Worm (Caenorhabditis elegans) whole organism, L4/young adult: ENCODE results near the gene ida-1.

Source experiments
- W03F9.2 ChIP-seq: fragments of 150-350 bp; optimal IDR thresholded peaks from 2 replicates; lab custom pipeline; 2014; ENCODE audit warnings: missing biosample characterization, missing genetic modification characterization
- dao-5 ChIP-seq: sonication (generic microtip); optimal IDR thresholded peaks from 2 replicates; lab custom pipeline; 2016; ENCODE audit warnings: missing genotype, missing genetic modification characterization, moderate library complexity, missing compliant biosample characterization
- him-1 ChIP-seq: sonication (generic microtip); optimal IDR thresholded peaks from 2 replicates; lab custom pipeline; 2016; ENCODE audit warnings: missing genotype, missing genetic modification reagents, missing genetic modification characterization, missing compliant biosample characterization

The ida-1 gene

ce11 chrIII:5755204-5755603, at the start of gene ida-1:
ida-1 (plus strand) TSS chrIII:5755539.
- peak; percentile 41 for TF ChIP-seq him-1 (tag; lab: Kevin White, UChicago)
- TF ChIP-seq dao-5, result no peak

ce11 chrIII:5706077-5706627, 49.2 kb upstream of the ida-1 start, which contains the start of gene rpl-23:
rpl-23 (minus strand) TSS chrIII:5706127.
- TF ChIP-seq W03F9.2 (peak; percentile 94), him-1 (tag; lab: Kevin White, UChicago) (peak; percentile 52), dao-5 (no peak)

- TF ChIP-seq W03F9.2 (no peak), him-1 (tag; lab: Kevin White, UChicago) (no peak), dao-5 (no peak)
Observed at ce11 chrIII:5707546-5707945, 47.8 kb upstream of the ida-1 start.

- TF ChIP-seq him-1 (tag; lab: Kevin White, UChicago) (no peak), dao-5 (no peak), W03F9.2 (no peak)
Observed at ce11 chrIII:5708024-5708423, 47.3 kb upstream of the ida-1 start.

ce11 chrIII:5709224-5709623, 46.1 kb upstream of the ida-1 start, which contains the start of gene hpo-28:
hpo-28 (minus strand) TSS chrIII:5709324.
- TF ChIP-seq dao-5 (no peak), him-1 (tag; lab: Kevin White, UChicago) (no peak), W03F9.2 (no peak)

ce11 chrIII:5710045-5710444, 45.3 kb upstream of the ida-1 start, which contains the start of gene B0336.12:
B0336.12 (minus strand) TSS chrIII:5710145.
- no peak for TF ChIP-seq dao-5
- no peak for TF ChIP-seq W03F9.2
- no peak for TF ChIP-seq him-1 (tag; lab: Kevin White, UChicago)

ce11 chrIII:5710676-5711075, 44.7 kb upstream of the ida-1 start:
- no peak for TF ChIP-seq dao-5
- no peak for TF ChIP-seq W03F9.2
- no peak for TF ChIP-seq him-1 (tag; lab: Kevin White, UChicago)

ce11 chrIII:5711242-5711641, 44.1 kb upstream of the ida-1 start, which contains the start of gene rbm-26:
rbm-26 (plus strand) TSS chrIII:5711542.
- TF ChIP-seq dao-5 (no peak), him-1 (tag; lab: Kevin White, UChicago) (no peak), W03F9.2 (no peak)

- no peak for TF ChIP-seq him-1 (tag; lab: Kevin White, UChicago)
- no peak for TF ChIP-seq dao-5
- TF ChIP-seq W03F9.2, result no peak
Observed at ce11 chrIII:5711881-5712643, 43.3 kb upstream of the ida-1 start.

- TF ChIP-seq him-1 (tag; lab: Kevin White, UChicago), result no peak
- TF ChIP-seq dao-5, result no peak
Observed at ce11 chrIII:5714230-5714983, 40.9 kb upstream of the ida-1 start, which contains the start of gene arf-1. arf-1 (plus strand) TSS chrIII:5714886.

ce11 chrIII:5714984-5715454, 40.3 kb upstream of the ida-1 start:
- TF ChIP-seq him-1 (tag; lab: Kevin White, UChicago) (no peak), W03F9.2 (no peak), dao-5 (no peak)

ce11 chrIII:5715467-5715866, 39.9 kb upstream of the ida-1 start:
- TF ChIP-seq W03F9.2 (peak; percentile 1), him-1 (tag; lab: Kevin White, UChicago) (peak; percentile 25), dao-5 (no peak)

ce11 chrIII:5717173-5717748, 38.1 kb upstream of the ida-1 start:
- TF ChIP-seq dao-5, result no peak
- TF ChIP-seq him-1 (tag; lab: Kevin White, UChicago), result no peak
- no peak for TF ChIP-seq W03F9.2

ce11 chrIII:5718385-5718784, 37.0 kb upstream of the ida-1 start:
- TF ChIP-seq him-1 (tag; lab: Kevin White, UChicago) (no peak), dao-5 (no peak), W03F9.2 (no peak)
